Worm (Caenorhabditis elegans) whole organism, L1 larva: ENCODE results near the gene Y11D7A.8.

ENCODE experiments used
- C04F5.9 ChIP-seq: sonication (generic microtip); optimal IDR thresholded peaks from 2 replicates; lab custom pipeline; 2016; ENCODE audit warnings: missing genetic modification characterization, missing compliant biosample characterization
- C16A3.4 ChIP-seq: fragments of 150-350 bp; optimal IDR thresholded peaks from 2 replicates; lab custom pipeline; 2014; ENCODE audit warnings: missing biosample characterization, missing genetic modification characterization
- C34B4.2 ChIP-seq: sonication (generic microtip); optimal IDR thresholded peaks from 2 replicates; lab custom pipeline; 2017; ENCODE audit warnings: mild to moderate bottlenecking, missing genetic modification characterization, missing compliant biosample characterization
- F16B12.6 ChIP-seq: fragments of 150-350 bp; optimal IDR thresholded peaks from 2 replicates; lab custom pipeline; 2014; ENCODE audit warnings: missing biosample characterization, missing genetic modification characterization
- alr-1 ChIP-seq: fragments of 200-800 bp; sonication (Bioruptor generic); optimal IDR thresholded peaks from 2 replicates; lab custom pipeline; 2018; ENCODE audit warnings: borderline replicate concordance, mild to moderate bottlenecking, missing genetic modification characterization, missing compliant biosample characterization
- aly-2 ChIP-seq: fragments of 150-350 bp; optimal IDR thresholded peaks from 2 replicates; lab custom pipeline; 2014; ENCODE audit warnings: missing biosample characterization, missing genetic modification characterization
- ama-1 ChIP-seq: fragments of 150-350 bp; optimal IDR thresholded peaks from 2 replicates; lab custom pipeline; 2014
- ceh-63 ChIP-seq: fragments of 200-800 bp; sonication (Bioruptor generic); optimal IDR thresholded peaks from 2 replicates; lab custom pipeline; 2018; ENCODE audit warnings: mild to moderate bottlenecking, missing genetic modification characterization, missing compliant biosample characterization
- ceh-8 ChIP-seq: fragments of 200-800 bp; sonication (Bioruptor generic); optimal IDR thresholded peaks from 2 replicates; lab custom pipeline; 2018; ENCODE audit warnings: mild to moderate bottlenecking, missing genetic modification characterization, moderate library complexity, missing compliant biosample characterization
- ceh-82 ChIP-seq, 3 experiments: fragments of 150-350 bp in 1 of 3; sonication (generic microtip) in 2 of 3; optimal IDR thresholded peaks; 2 replicates each; lab custom pipeline; 2014 to 2017; ENCODE audit warnings: missing biosample characterization in 3 of 3, missing genetic modification characterization in 3 of 3
- ceh-88 ChIP-seq: fragments of 200-800 bp; sonication (Bioruptor generic); IDR thresholded peaks from 2 replicates; pipeline ENCODE4 v1.3.6; 2022; ENCODE audit warnings: missing genetic modification characterization, missing compliant biosample characterization
- ces-1 ChIP-seq: fragments of 150-350 bp; optimal IDR thresholded peaks from 2 replicates; lab custom pipeline; 2014; ENCODE audit warnings: missing biosample characterization, missing genetic modification reagents, missing genetic modification characterization
- dpl-1 ChIP-seq, 3 experiments: fragments of 150-350 bp in 2 of 3; sonication (generic microtip) in 1 of 3; optimal IDR thresholded peaks; 2 replicates each; lab custom pipeline; 2014 to 2017; ENCODE audit warnings: missing biosample characterization in 3 of 3, missing genetic modification characterization in 3 of 3, missing genetic modification reagents in 3 of 3
- dsc-1 ChIP-seq: sonication (generic microtip); optimal IDR thresholded peaks from 2 replicates; lab custom pipeline; 2016; ENCODE audit warnings: mild to moderate bottlenecking, missing genetic modification characterization, missing compliant biosample characterization
- efl-1 ChIP-seq, 4 experiments: fragments of 150-350 bp; optimal IDR thresholded peaks in 3 of 4; peaks in 1 of 4; 1 replicate in 1 of 4; 2 replicates in 3 of 4; lab custom pipeline; 2014; ENCODE audit warnings: missing biosample characterization in 2 of 4, missing genetic modification characterization in 2 of 4, missing genetic modification reagents in 2 of 4
- efl-3 ChIP-seq: fragments of 200-800 bp; sonication (Bioruptor generic); optimal IDR thresholded peaks from 2 replicates; lab custom pipeline; 2018; ENCODE audit warnings: mild to moderate bottlenecking, missing genetic modification characterization, missing compliant biosample characterization
- egl-13 ChIP-seq: sonication (generic microtip); optimal IDR thresholded peaks from 2 replicates; lab custom pipeline; 2016; ENCODE audit warnings: missing genotype, missing genetic modification reagents, missing genetic modification characterization, missing compliant biosample characterization
- elt-2 ChIP-seq: sonication (generic microtip); optimal IDR thresholded peaks from 2 replicates; lab custom pipeline; 2016; ENCODE audit warnings: missing genetic modification characterization, mild to moderate bottlenecking, inconsistent platforms, missing compliant biosample characterization, missing genetic modification reagents
- elt-3 ChIP-seq, 6 experiments: fragments of 150-350 bp in 1 of 6; sonication (generic microtip); optimal IDR thresholded peaks; 2 replicates each; lab custom pipeline; 2017 to 2018; ENCODE audit warnings: missing biosample characterization in 6 of 6, missing genetic modification characterization in 6 of 6, inconsistent platforms in 1 of 6
- ets-5 ChIP-seq: fragments of 200-800 bp; sonication (Bioruptor generic); IDR thresholded peaks from 2 replicates; pipeline ENCODE4 v1.3.6; 2022; ENCODE audit warnings: missing genetic modification characterization, missing compliant biosample characterization
- hlh-17 ChIP-seq: fragments of 200-800 bp; sonication (Bioruptor generic); optimal IDR thresholded peaks from 2 replicates; lab custom pipeline; 2018; ENCODE audit warnings: missing genetic modification characterization, mild to moderate bottlenecking, missing compliant biosample characterization, moderate library complexity, borderline replicate concordance
- hpl-2 ChIP-seq: fragments of 150-350 bp; optimal IDR thresholded peaks from 2 replicates; lab custom pipeline; 2014; ENCODE audit warnings: missing biosample characterization, missing genetic modification reagents, missing genetic modification characterization
- irx-1 ChIP-seq: sonication (generic microtip); optimal IDR thresholded peaks from 2 replicates; lab custom pipeline; 2016; ENCODE audit warnings: missing genetic modification characterization, missing compliant biosample characterization
- isw-1 ChIP-seq: fragments of 200-800 bp; sonication (Bioruptor generic); IDR thresholded peaks from 2 replicates; pipeline ENCODE4 v1.3.6; 2022; ENCODE audit warnings: missing genetic modification characterization, missing compliant biosample characterization
- jun-1 ChIP-seq: fragments of 150-350 bp; optimal IDR thresholded peaks from 2 replicates; lab custom pipeline; 2014; ENCODE audit warnings: missing biosample characterization, missing genetic modification reagents, missing genetic modification characterization
- lin-13 ChIP-seq: fragments of 150-350 bp; optimal IDR thresholded peaks from 2 replicates; lab custom pipeline; 2014; ENCODE audit warnings: missing biosample characterization, missing genetic modification reagents, missing genetic modification characterization
- lin-14 ChIP-seq: fragments of 200-800 bp; sonication (Bioruptor generic); optimal IDR thresholded peaks from 2 replicates; lab custom pipeline; 2018; ENCODE audit warnings: mild to moderate bottlenecking, missing genetic modification characterization, moderate library complexity, missing compliant biosample characterization
- lin-15B ChIP-seq: fragments of 150-350 bp; sonication (generic microtip); optimal IDR thresholded peaks from 3 replicates; lab custom pipeline; 2014; ENCODE audit warnings: missing biosample characterization, missing genetic modification characterization
- lir-3 ChIP-seq: sonication (generic microtip); optimal IDR thresholded peaks from 2 replicates; lab custom pipeline; 2016; ENCODE audit warnings: mild to moderate bottlenecking, missing genetic modification characterization, moderate library complexity, missing compliant biosample characterization; ENCODE audit not compliant: poor library complexity
- lsy-2 ChIP-seq, 2 experiments: fragments of 150-350 bp; optimal IDR thresholded peaks; 2 replicates each; lab custom pipeline; 2014; ENCODE audit warnings: missing biosample characterization in 2 of 2, missing genetic modification characterization in 2 of 2
- mab-9 ChIP-seq: fragments of 200-800 bp; sonication (Bioruptor generic); IDR thresholded peaks from 2 replicates; pipeline ENCODE4 v1.3.6; 2022; ENCODE audit warnings: missing genetic modification reagents, missing genetic modification characterization, missing compliant biosample characterization
- mdl-1 ChIP-seq, 2 experiments: fragments of 150-350 bp; optimal IDR thresholded peaks; 2 replicates each; lab custom pipeline; 2014 to 2017; ENCODE audit warnings: missing biosample characterization in 2 of 2, missing genetic modification characterization in 2 of 2, inconsistent platforms in 1 of 2
- mef-2 ChIP-seq: fragments of 150-350 bp; optimal IDR thresholded peaks from 2 replicates; lab custom pipeline; 2014; ENCODE audit warnings: missing biosample characterization, missing genetic modification characterization
- mep-1 ChIP-seq: fragments of 150-350 bp; optimal IDR thresholded peaks from 2 replicates; lab custom pipeline; 2014; ENCODE audit warnings: missing biosample characterization, missing genetic modification characterization
- nhr-11 ChIP-seq: fragments of 150-350 bp; optimal IDR thresholded peaks from 2 replicates; lab custom pipeline; 2014; ENCODE audit warnings: missing biosample characterization, missing genetic modification characterization
- nhr-20 ChIP-seq: sonication (generic microtip); optimal IDR thresholded peaks from 2 replicates; lab custom pipeline; 2016; ENCODE audit warnings: mild to moderate bottlenecking, missing genetic modification characterization, missing compliant biosample characterization
- nhr-237 ChIP-seq: fragments of 150-350 bp; optimal IDR thresholded peaks from 2 replicates; lab custom pipeline; 2014; ENCODE audit warnings: missing biosample characterization, missing genetic modification characterization
- nhr-47 ChIP-seq: sonication (generic microtip); optimal IDR thresholded peaks from 2 replicates; lab custom pipeline; 2016; ENCODE audit warnings: mild to moderate bottlenecking, missing genetic modification characterization, moderate library complexity, missing compliant biosample characterization
- nhr-71 ChIP-seq: sonication (generic microtip); optimal IDR thresholded peaks from 2 replicates; lab custom pipeline; 2016; ENCODE audit warnings: mild to moderate bottlenecking, missing genetic modification characterization, moderate library complexity, missing compliant biosample characterization
- nhr-76 ChIP-seq: sonication (generic microtip); optimal IDR thresholded peaks from 2 replicates; lab custom pipeline; 2017; ENCODE audit warnings: missing biosample characterization, missing genetic modification characterization
- nhr-85 ChIP-seq: sonication (generic microtip); peaks from one replicate; lab custom pipeline; 2016; ENCODE audit warnings: missing genetic modification characterization, inconsistent platforms, missing compliant biosample characterization
- nhr-90 ChIP-seq: sonication (generic microtip); optimal IDR thresholded peaks from 2 replicates; lab custom pipeline; 2016; ENCODE audit warnings: mild to moderate bottlenecking, missing genetic modification characterization, missing compliant biosample characterization; ENCODE audit not compliant: poor library complexity
- pax-3 ChIP-seq: fragments of 200-800 bp; sonication (Bioruptor generic); optimal IDR thresholded peaks from 2 replicates; lab custom pipeline; 2018; ENCODE audit warnings: mild to moderate bottlenecking, missing genetic modification characterization, moderate library complexity, missing compliant biosample characterization
- pqm-1 ChIP-seq: sonication (generic microtip); optimal IDR thresholded peaks from 3 replicates; lab custom pipeline; 2017; ENCODE audit warnings: missing biosample characterization, missing genetic modification characterization
- rnt-1 ChIP-seq: sonication (generic microtip); optimal IDR thresholded peaks from 2 replicates; lab custom pipeline; 2016; ENCODE audit warnings: mild to moderate bottlenecking, missing genetic modification characterization, moderate library complexity, missing compliant biosample characterization
- snpc-4 ChIP-seq: fragments of 150-350 bp; optimal IDR thresholded peaks from 2 replicates; lab custom pipeline; 2014; ENCODE audit warnings: missing biosample characterization, missing genetic modification characterization
- sox-4 ChIP-seq: sonication (generic microtip); optimal IDR thresholded peaks from 2 replicates; lab custom pipeline; 2016; ENCODE audit warnings: missing genetic modification characterization, missing compliant biosample characterization
- swsn-7 ChIP-seq: sonication (generic microtip); optimal IDR thresholded peaks from 2 replicates; lab custom pipeline; 2016; ENCODE audit warnings: missing genetic modification characterization, missing compliant biosample characterization
- unc-62 ChIP-seq: fragments of 150-350 bp; optimal IDR thresholded peaks from 2 replicates; lab custom pipeline; 2014; ENCODE audit warnings: missing biosample characterization, missing genetic modification reagents, missing genetic modification characterization
- xbp-1 ChIP-seq: sonication (generic microtip); optimal IDR thresholded peaks from 2 replicates; lab custom pipeline; 2016; ENCODE audit warnings: missing genetic modification characterization, missing compliant biosample characterization
- zip-4 ChIP-seq: fragments of 200-800 bp; sonication (Bioruptor generic); optimal IDR thresholded peaks from 2 replicates; lab custom pipeline; 2018; ENCODE audit warnings: mild to moderate bottlenecking, missing genetic modification characterization, moderate library complexity, missing compliant biosample characterization
- ztf-11 ChIP-seq, 2 experiments: sonication (generic microtip); optimal IDR thresholded peaks; 2 replicates each; lab custom pipeline; 2016 to 2017; ENCODE audit warnings: missing genetic modification characterization in 2 of 2, missing biosample characterization in 1 of 2, missing compliant biosample characterization in 1 of 2

The Y11D7A.8 gene

DNA sequence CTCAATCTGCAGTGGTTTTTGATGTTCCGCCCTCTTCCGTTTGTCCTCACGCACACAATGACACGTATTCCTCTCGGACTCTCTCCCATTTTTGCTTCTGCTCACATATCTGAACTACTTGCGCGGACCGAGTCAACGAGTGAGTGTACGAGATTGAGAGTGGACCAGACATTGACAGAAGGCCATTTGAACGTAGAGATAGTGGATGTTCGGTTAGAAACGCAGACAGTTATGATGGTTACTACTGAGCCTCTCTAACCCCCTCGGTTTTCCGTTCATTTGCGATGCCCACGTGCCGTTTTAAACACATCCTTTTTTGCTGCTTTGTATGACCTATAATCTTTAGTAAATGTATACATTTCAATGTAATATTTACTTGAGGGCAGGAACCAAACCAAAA is 34.7 kb upstream of the Y11D7A.8 start (continued):
- TF ChIP-seq pqm-1 (tag; lab: Kevin White, UChicago) (no peak), alr-1 (tag; lab: Kevin White, UChicago) (no peak), mdl-1 (tag; optimal IDR thresholded peaks at IDR 0.05; lab: Kevin White, UChicago) (peak in 1 of 2 experiments; percentile 59), elt-2 (tag; lab: Kevin White, UChicago) (no peak), snpc-4 (tag; lab: Kevin White, UChicago) (no peak), ces-1 (GFP tag; lab: Kevin White, UChicago) (no peak), ceh-63 (GFP tag; lab: Kevin White, UChicago) (no peak), C16A3.4 (tag; lab: Kevin White, UChicago) (no peak), mep-1 (tag; lab: Kevin White, UChicago) (peak; percentile 60), jun-1 (tag; lab: Kevin White, UChicago) (no peak), ceh-82 (tag; optimal IDR thresholded peaks at IDR 0.05; lab: Kevin White, UChicago) (peak in 1 of 3 experiments; percentile 15), ceh-88 (no peak), isw-1 (GFP tag; lab: Robert Waterston, UW) (0 out of 2 replicates have a peak, but pooled peaks have one; percentile 12), hpl-2 (no peak), mef-2 (no peak), hlh-17 (GFP tag; lab: Kevin White, UChicago) (no peak), aly-2 (tag; lab: Kevin White, UChicago) (no peak), xbp-1 (tag; lab: Kevin White, UChicago) (peak; percentile 33), lin-14 (GFP tag; lab: Kevin White, UChicago) (peak; percentile 92), elt-3 (tag; optimal IDR thresholded peaks at IDR 0.05; lab: Kevin White, UChicago) (no peak), C34B4.2 (tag; lab: Kevin White, UChicago) (no peak), dpl-1 (GFP tag; optimal IDR thresholded peaks at IDR 0.05; lab: Kevin White, UChicago) (peak; percentile 5 to 22 (median 17)), ceh-8 (GFP tag; lab: Kevin White, UChicago) (no peak), sox-4 (tag; lab: Kevin White, UChicago) (no peak), nhr-76 (tag; lab: Kevin White, UChicago) (no peak), irx-1 (tag; lab: Kevin White, UChicago) (peak; percentile 24), ets-5 (GFP tag; lab: Robert Waterston, UW) (no peak), nhr-237 (tag; lab: Kevin White, UChicago) (no peak), nhr-20 (tag; lab: Kevin White, UChicago) (no peak), rnt-1 (tag; lab: Kevin White, UChicago) (peak; percentile 36), lin-13 (no peak), nhr-71 (tag; lab: Kevin White, UChicago) (peak; percentile 59), swsn-7 (tag; lab: Kevin White, UChicago) (peak; percentile 55), ztf-11 (tag; optimal IDR thresholded peaks at IDR 0.05; lab: Kevin White, UChicago) (no peak), mab-9 (peak; percentile 40; the same call in 1 of the 2 replicates), egl-13 (tag; lab: Kevin White, UChicago) (peak; percentile 19), pax-3 (tag; lab: Kevin White, UChicago) (no peak), lir-3 (tag; lab: Kevin White, UChicago) (peak; percentile 0), ama-1 (no peak), lin-15B (tag; lab: Kevin White, UChicago) (no peak), dsc-1 (no peak), zip-4 (GFP tag; lab: Kevin White, UChicago) (no peak), unc-62 (no peak), efl-1 (optimal IDR thresholded peaks at IDR 0.05; lab: Kevin White, UChicago) (peak; percentile 55 to 62), efl-1 (GFP tag; optimal IDR thresholded peaks at IDR 0.05 in 1 of 2; lab: Kevin White, UChicago) (peak in 1 of 2 experiments; percentile 42), nhr-90 (tag; lab: Kevin White, UChicago) (no peak), F16B12.6 (tag; lab: Kevin White, UChicago) (no peak), lsy-2 (tag; optimal IDR thresholded peaks at IDR 0.05; lab: Kevin White, UChicago) (peak; percentile 10 to 35), nhr-85 (tag; lab: Kevin White, UChicago) (peak; percentile 62), efl-3 (GFP tag; lab: Kevin White, UChicago) (no peak), C04F5.9 (tag; lab: Kevin White, UChicago) (no peak), nhr-11 (tag; lab: Kevin White, UChicago) (no peak), nhr-47 (peak; percentile 46)
